Worm (Caenorhabditis elegans) whole organism, L4 larva: ENCODE measurements around the gene his-62.

Source experiments
- ZK546.5 ChIP-seq, 2 experiments: sonication (generic microtip); optimal IDR thresholded peaks; 2 replicates each; lab custom pipeline; 2017; ENCODE audit warnings: missing biosample characterization in 2 of 2, missing genetic modification characterization in 2 of 2
- aly-2 ChIP-seq: sonication (generic microtip); optimal IDR thresholded peaks from 2 replicates; lab custom pipeline; 2018; ENCODE audit warnings: missing biosample characterization, missing genetic modification characterization
- ceh-82 ChIP-seq: sonication (generic microtip); optimal IDR thresholded peaks from 2 replicates; lab custom pipeline; 2017; ENCODE audit warnings: missing biosample characterization, missing genetic modification characterization
- daf-8 ChIP-seq: fragments of 200-800 bp; sonication (Bioruptor generic); IDR thresholded peaks from 2 replicates; pipeline ENCODE4 v1.3.6; 2022; ENCODE audit warnings: missing genetic modification characterization, missing compliant biosample characterization
- madf-9 ChIP-seq: fragments of 200-800 bp; sonication (Bioruptor generic); conservative IDR thresholded peaks from 2 replicates; pipeline ENCODE4 v1.3.6; 2022; ENCODE audit warnings: missing genetic modification reagents, missing genetic modification characterization, missing compliant biosample characterization
- nhr-10 ChIP-seq: fragments of 150-350 bp; optimal IDR thresholded peaks from 2 replicates; lab custom pipeline; 2014; ENCODE audit warnings: missing biosample characterization, missing genetic modification characterization
- nhr-11 ChIP-seq: fragments of 150-350 bp; optimal IDR thresholded peaks from 2 replicates; lab custom pipeline; 2014; ENCODE audit warnings: missing biosample characterization, missing genetic modification characterization
- nhr-237 ChIP-seq: sonication (generic microtip); optimal IDR thresholded peaks from 2 replicates; lab custom pipeline; 2017; ENCODE audit warnings: missing biosample characterization, missing genetic modification characterization
- nhr-77 ChIP-seq: fragments of 150-350 bp; optimal IDR thresholded peaks from 2 replicates; lab custom pipeline; 2014; ENCODE audit warnings: missing biosample characterization, missing genetic modification characterization
- skn-1 ChIP-seq: fragments of 150-350 bp; optimal IDR thresholded peaks from 2 replicates; lab custom pipeline; 2014; ENCODE audit warnings: missing biosample characterization, missing genetic modification characterization
- ztf-11 ChIP-seq: fragments of 150-350 bp; optimal IDR thresholded peaks from 2 replicates; lab custom pipeline; 2014; ENCODE audit warnings: missing biosample characterization, missing genetic modification characterization

ce11 chrIV:7520841-7521240 lies 34.5 kb downstream of the his-62 start:
- no peak for TF ChIP-seq nhr-11 (tag; lab: Kevin White, UChicago)
- TF ChIP-seq aly-2 (tag; lab: Kevin White, UChicago): no peak
- TF ChIP-seq ZK546.5 (tag; optimal IDR thresholded peaks at IDR 0.05; lab: Kevin White, UChicago): no peak
- no peak for TF ChIP-seq nhr-237
- no peak for TF ChIP-seq ztf-11 (tag; lab: Kevin White, UChicago)
- no peak for TF ChIP-seq skn-1 (tag; lab: Kevin White, UChicago)
- no peak for TF ChIP-seq daf-8 (GFP tag; lab: Robert Waterston, UW)
- TF ChIP-seq nhr-10 (tag; lab: Kevin White, UChicago): no peak
- no peak for TF ChIP-seq ceh-82
- TF ChIP-seq madf-9 (GFP tag; lab: Robert Waterston, UW): no peak
- TF ChIP-seq nhr-77 (tag; lab: Kevin White, UChicago): no peak
